Fruit fly (Drosophila melanogaster): ENCODE results near the gene rux.
A peak's percentile ranks its signal among the peaks of the same experiment; 100 is the strongest.

Gene rux

DNA sequence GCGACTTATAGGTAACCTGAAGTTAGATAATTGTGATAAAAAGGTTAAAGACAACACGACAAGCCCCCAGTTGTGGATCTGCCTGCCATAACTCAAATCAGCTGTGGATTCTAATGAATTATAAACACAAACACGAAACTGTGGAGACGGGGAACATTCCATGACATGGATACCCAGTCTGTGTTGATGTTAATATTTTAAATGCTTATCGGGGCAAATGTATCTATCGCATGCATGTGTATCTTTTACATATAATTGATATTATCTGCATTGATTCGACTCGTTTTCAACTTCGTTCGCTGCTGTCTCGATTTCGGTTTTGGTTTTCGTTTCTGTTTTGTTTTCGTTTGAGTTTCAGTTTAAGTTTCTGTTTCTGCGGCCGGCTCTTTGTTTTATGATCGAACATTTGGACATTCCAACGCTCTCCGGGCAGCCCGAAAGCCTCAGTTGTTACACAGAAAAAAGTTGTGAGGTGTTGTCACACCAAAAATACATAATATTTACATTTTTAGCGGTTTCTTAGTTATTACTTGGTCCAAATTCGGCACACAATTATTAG is 44.8 kb downstream of the rux start:
- TF ChIP-seq Myc (optimal IDR thresholded peaks at IDR 0.05) (no peak), h (GFP tag; optimal IDR thresholded peaks at IDR 0.05) (no peak), fru (GFP tag; optimal IDR thresholded peaks at IDR 0.05) (no peak), dl (GFP tag; optimal IDR thresholded peaks at IDR 0.05; ENCODE audit: insufficient read depth in 1 of 2, partially characterized antibody in 2 of 2) (no peak), Dfd (GFP tag; optimal IDR thresholded peaks at IDR 0.05) (no peak), Dif (GFP tag; optimal IDR thresholded peaks at IDR 0.05; ENCODE audit: partially characterized antibody) (no peak), psq (GFP tag; optimal IDR thresholded peaks at IDR 0.05) (no peak), Hr83 (GFP tag; optimal IDR thresholded peaks at IDR 0.05; ENCODE audit: poor library complexity, severe bottlenecking) (no peak), GATAd (GFP tag; optimal IDR thresholded peaks at IDR 0.05) (no peak), rgr (GFP tag; optimal IDR thresholded peaks at IDR 0.05) (no peak), Hnf4 (GFP tag; optimal IDR thresholded peaks at IDR 0.05) (no peak), OdsH (GFP tag; optimal IDR thresholded peaks at IDR 0.05) (no peak), lola (GFP tag; optimal IDR thresholded peaks at IDR 0.05) (no peak), CG9705 (GFP tag; optimal IDR thresholded peaks at IDR 0.05) (no peak), tai (GFP tag; optimal IDR thresholded peaks at IDR 0.05) (no peak), woc (GFP tag; optimal IDR thresholded peaks at IDR 0.05) (no peak), jim (GFP tag; optimal IDR thresholded peaks at IDR 0.05) (no peak), Mio (GFP tag; optimal IDR thresholded peaks at IDR 0.05) (no peak), dsf (GFP tag; optimal IDR thresholded peaks at IDR 0.05; ENCODE audit: borderline replicate concordance) (no peak)

DNA sequence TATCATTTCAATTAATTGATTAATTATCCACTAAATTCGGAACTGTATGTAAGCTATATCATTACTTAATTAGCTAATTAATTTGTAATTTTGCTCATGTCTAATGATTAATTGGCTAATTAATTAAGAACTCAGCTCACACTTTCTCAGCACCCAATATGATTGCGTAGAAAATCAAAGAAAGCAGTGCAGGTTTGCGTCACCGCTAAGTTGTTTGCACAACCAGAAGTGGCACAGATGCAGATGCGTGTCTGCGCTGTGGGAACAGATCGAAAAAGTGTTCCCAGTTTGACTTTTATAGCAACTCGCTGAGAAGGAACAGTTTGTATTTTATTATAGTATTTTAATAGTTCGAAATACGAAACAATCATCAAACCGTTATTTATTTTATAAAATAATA is 45.5 kb downstream of the rux start:
- TF ChIP-seq Myc (optimal IDR thresholded peaks at IDR 0.05) (peak; percentile 85), Vsx2 (GFP tag; optimal IDR thresholded peaks at IDR 0.05; ENCODE audit: partially characterized antibody) (peak; percentile 97), h (GFP tag; optimal IDR thresholded peaks at IDR 0.05) (no peak)

DNA sequence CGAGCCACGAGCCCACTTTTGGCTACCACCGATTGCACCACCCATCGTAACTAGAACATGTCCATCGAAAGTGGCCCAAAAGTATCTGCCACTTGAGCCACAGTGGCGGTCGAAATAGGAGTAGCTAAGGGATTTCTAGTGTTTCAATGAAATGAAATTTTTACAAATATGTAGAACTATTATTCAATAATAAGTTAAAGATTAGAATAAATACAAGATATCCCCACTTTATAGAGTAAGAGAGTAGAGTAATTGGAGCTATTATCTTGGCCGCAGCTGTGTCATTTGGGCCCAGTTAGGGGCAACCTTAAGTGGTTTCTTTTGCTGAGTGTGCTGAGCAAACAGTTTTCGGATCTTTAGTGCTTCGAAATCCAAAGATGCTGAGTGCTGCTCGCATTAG is 48.2 kb downstream of the rux start:
- no peak for TF ChIP-seq pan (optimal IDR thresholded peaks at IDR 0.05)

DNA sequence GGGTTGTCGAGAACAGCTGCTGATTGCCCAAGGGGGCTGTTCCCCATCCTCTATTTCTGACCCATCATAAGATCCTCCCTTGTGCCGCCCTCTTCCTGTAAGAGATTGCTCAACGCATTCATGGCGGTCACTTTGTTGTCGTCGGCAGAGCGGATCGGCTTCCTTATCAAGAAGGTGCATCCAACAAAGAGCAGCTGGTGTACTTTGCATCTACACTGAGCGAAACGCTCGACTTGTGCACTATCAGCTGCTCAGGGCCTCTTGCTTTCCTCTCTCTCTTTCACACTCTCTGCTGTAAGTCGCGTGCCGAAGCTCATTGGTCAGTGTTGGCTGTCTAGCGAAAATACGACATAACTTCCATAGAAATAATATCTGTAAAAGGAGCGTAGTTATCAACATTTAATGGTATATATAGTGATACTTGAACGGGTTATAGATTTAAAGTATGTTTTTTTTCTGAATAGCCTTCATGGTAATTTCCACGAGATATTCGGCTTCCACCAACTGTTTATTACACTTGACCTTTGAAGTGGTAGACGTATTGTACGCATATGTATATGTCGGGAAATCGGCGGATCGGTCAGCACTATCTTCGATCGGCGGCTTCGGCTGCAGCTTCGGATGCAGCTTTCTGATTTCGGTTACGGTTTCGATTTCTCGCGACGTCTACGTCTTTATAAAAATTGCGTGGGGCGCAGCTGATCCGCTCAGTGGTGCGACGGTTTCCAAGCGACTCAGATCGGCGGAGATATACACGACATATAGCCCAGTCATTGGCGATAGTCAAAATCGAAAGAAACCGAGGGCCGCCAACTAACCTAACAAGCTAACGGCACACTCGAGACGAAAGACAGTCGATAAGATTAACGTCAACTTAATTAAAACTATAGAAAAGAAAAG is 49.3 kb downstream of the rux start, which contains the start of gene CG5966:
Gene CG5966, plus strand, starts transcription at position 704 of the 900 bp plus-strand sequence.
- TF ChIP-seq Vsx2 (GFP tag; optimal IDR thresholded peaks at IDR 0.05; ENCODE audit: partially characterized antibody): no peak
- TF ChIP-seq Dif (GFP tag; optimal IDR thresholded peaks at IDR 0.05; ENCODE audit: partially characterized antibody): no peak
- TF ChIP-seq tai (GFP tag; optimal IDR thresholded peaks at IDR 0.05): no peak
- no peak for TF ChIP-seq br (GFP tag; optimal IDR thresholded peaks at IDR 0.05)
- no peak for TF ChIP-seq Hr83 (GFP tag; optimal IDR thresholded peaks at IDR 0.05; ENCODE audit: poor library complexity, severe bottlenecking)
- TF ChIP-seq psq (GFP tag; optimal IDR thresholded peaks at IDR 0.05): no peak
- TF ChIP-seq Hnf4 (GFP tag; optimal IDR thresholded peaks at IDR 0.05): peak; percentile 57
- TF ChIP-seq N (GFP tag; optimal IDR thresholded peaks at IDR 0.05): no peak
- no peak for TF ChIP-seq foxo (GFP tag; optimal IDR thresholded peaks at IDR 0.05)
- TF ChIP-seq Rel (GFP tag; optimal IDR thresholded peaks at IDR 0.05): no peak
- no peak for TF ChIP-seq Rel (tag; optimal IDR thresholded peaks at IDR 0.05)
- TF ChIP-seq dl (GFP tag; optimal IDR thresholded peaks at IDR 0.05; ENCODE audit: insufficient read depth in 1 of 2, partially characterized antibody in 2 of 2): no peak
- no peak for TF ChIP-seq dsf (GFP tag; optimal IDR thresholded peaks at IDR 0.05; ENCODE audit: borderline replicate concordance)
- TF ChIP-seq sv (GFP tag; optimal IDR thresholded peaks at IDR 0.05): no peak
- TF ChIP-seq Jra (GFP tag; optimal IDR thresholded peaks at IDR 0.05): no peak
- TF ChIP-seq h (GFP tag; optimal IDR thresholded peaks at IDR 0.05): peak; percentile 35
- TF ChIP-seq Dfd (GFP tag; optimal IDR thresholded peaks at IDR 0.05): no peak
- no peak for TF ChIP-seq usp (GFP tag; optimal IDR thresholded peaks at IDR 0.05)
- peak; percentile 20 for TF ChIP-seq woc (GFP tag; optimal IDR thresholded peaks at IDR 0.05)
- no peak for TF ChIP-seq ey (GFP tag; optimal IDR thresholded peaks at IDR 0.05)
- no peak for TF ChIP-seq GATAd (GFP tag; optimal IDR thresholded peaks at IDR 0.05)
- TF ChIP-seq dmrt93B (GFP tag; optimal IDR thresholded peaks at IDR 0.05): no peak
- no peak for TF ChIP-seq OdsH (GFP tag; optimal IDR thresholded peaks at IDR 0.05)
- no peak for TF ChIP-seq pan (optimal IDR thresholded peaks at IDR 0.05)
- no peak for TF ChIP-seq CG9705 (GFP tag; optimal IDR thresholded peaks at IDR 0.05)
- no peak for TF ChIP-seq Mio (GFP tag; optimal IDR thresholded peaks at IDR 0.05)
- TF ChIP-seq Hr78 (GFP tag; optimal IDR thresholded peaks at IDR 0.05): no peak
- TF ChIP-seq Myc (optimal IDR thresholded peaks at IDR 0.05): peak; percentile 70
- no peak for TF ChIP-seq CG32264 (GFP tag; optimal IDR thresholded peaks at IDR 0.05)
- TF ChIP-seq lola (GFP tag; optimal IDR thresholded peaks at IDR 0.05): no peak
- no peak for TF ChIP-seq CrebA (GFP tag; optimal IDR thresholded peaks at IDR 0.05; ENCODE audit: borderline replicate concordance)
- TF ChIP-seq fru (GFP tag; optimal IDR thresholded peaks at IDR 0.05): no peak
- no peak for TF ChIP-seq Sp1 (GFP tag; optimal IDR thresholded peaks at IDR 0.05)
- TF ChIP-seq Abd-B (GFP tag; optimal IDR thresholded peaks at IDR 0.05): no peak
- TF ChIP-seq brk (GFP tag; optimal IDR thresholded peaks at IDR 0.05): no peak
- no peak for TF ChIP-seq sage (GFP tag; optimal IDR thresholded peaks at IDR 0.05)

All from whole organism, wandering third instar larva.